Fruit fly (Drosophila melanogaster) whole organism, embryonic: ENCODE results near the gene CG9662.

Source experiments
- Ada2b ChIP-seq: fragments of 200-800 bp; sonication (Bioruptor generic); IDR thresholded peaks from 2 replicates; pipeline ENCODE4 v1.3.6; 2022; ENCODE audit warnings: missing biosample characterization, missing genetic modification characterization
- Antp ChIP-seq: fragments of 200-800 bp; sonication (Bioruptor generic); optimal IDR thresholded peaks from 3 replicates; lab custom pipeline; 2016; ENCODE audit warnings: missing biosample characterization, missing genetic modification characterization
- B-H1 ChIP-seq: fragments of 200-800 bp; sonication (Bioruptor generic); IDR thresholded peaks from 3 replicates; pipeline ENCODE4 v1.3.6; 2022; ENCODE audit warnings: missing biosample characterization, missing genetic modification characterization
- Bteb2 ChIP-seq: fragments of 200-800 bp; sonication (Bioruptor generic); optimal IDR thresholded peaks from 2 replicates; lab custom pipeline; 2016; ENCODE audit warnings: missing biosample characterization, missing genetic modification characterization
- CG10209 ChIP-seq: fragments of 200-800 bp; sonication (Bioruptor generic); optimal IDR thresholded peaks from 3 replicates; lab custom pipeline; 2017; ENCODE audit warnings: missing biosample characterization, mild to moderate bottlenecking, missing genetic modification characterization, missing genetic modification reagents
- CG10959 ChIP-seq: fragments of 200-800 bp; sonication (Bioruptor generic); IDR thresholded peaks from 2 replicates; pipeline ENCODE4 v1.3.6; 2022; ENCODE audit warnings: missing biosample characterization, missing genetic modification characterization
- CG10979 ChIP-seq: fragments of 200-800 bp; sonication (Bioruptor generic); optimal IDR thresholded peaks from 2 replicates; lab custom pipeline; 2018; ENCODE audit warnings: missing biosample characterization, mild to moderate bottlenecking, missing genetic modification characterization, moderate library complexity
- CG11504 ChIP-seq: fragments of 200-800 bp; sonication (Bioruptor generic); optimal IDR thresholded peaks from 3 replicates; lab custom pipeline; 2019; ENCODE audit warnings: missing biosample characterization, mild to moderate bottlenecking, missing genetic modification characterization, moderate library complexity
- CG12219 ChIP-seq: fragments of 200-800 bp; sonication (Bioruptor generic); optimal IDR thresholded peaks from 3 replicates; lab custom pipeline; 2018; ENCODE audit warnings: missing biosample characterization, mild to moderate bottlenecking, missing genetic modification characterization
- CG12744 ChIP-seq: fragments of 200-800 bp; sonication (Bioruptor generic); optimal IDR thresholded peaks from 2 replicates; lab custom pipeline; 2016; ENCODE audit warnings: missing biosample characterization, missing genetic modification characterization
- CG12769 ChIP-seq: fragments of 200-800 bp; sonication (Bioruptor generic); optimal IDR thresholded peaks from 2 replicates; lab custom pipeline; 2019; ENCODE audit warnings: missing biosample characterization, mild to moderate bottlenecking, missing genetic modification characterization, moderate library complexity
- CG15514 ChIP-seq: fragments of 200-800 bp; sonication (Bioruptor generic); optimal IDR thresholded peaks from 3 replicates; lab custom pipeline; 2017; ENCODE audit warnings: missing biosample characterization, missing genetic modification characterization, mild to moderate bottlenecking, moderate library complexity, missing genetic modification reagents
- CG1602 ChIP-seq: fragments of 200-800 bp; sonication (Bioruptor generic); optimal IDR thresholded peaks from 3 replicates; lab custom pipeline; 2016; ENCODE audit warnings: missing biosample characterization, missing genetic modification characterization
- CG17328 ChIP-seq: fragments of 200-800 bp; sonication (Bioruptor generic); IDR thresholded peaks from 2 replicates; pipeline ENCODE4 v1.3.6; 2022; ENCODE audit warnings: missing biosample characterization, missing genetic modification characterization
- CG17829 ChIP-seq: fragments of 200-800 bp; optimal IDR thresholded peaks from 2 replicates; lab custom pipeline; 2019; ENCODE audit warnings: missing biosample characterization, mild to moderate bottlenecking, missing genetic modification characterization, moderate library complexity
- CG1832 ChIP-seq: fragments of 200-800 bp; sonication (Bioruptor generic); optimal IDR thresholded peaks from 2 replicates; lab custom pipeline; 2017; ENCODE audit warnings: missing biosample characterization, mild to moderate bottlenecking, missing genetic modification characterization, inconsistent platforms
- CG2199 ChIP-seq: fragments of 200-800 bp; sonication (Bioruptor generic); IDR thresholded peaks from 3 replicates; pipeline ENCODE4 v1.3.6; 2022; ENCODE audit warnings: missing biosample characterization, missing genetic modification characterization
- CG2202 ChIP-seq: fragments of 200-800 bp; sonication (Bioruptor generic); optimal IDR thresholded peaks from 2 replicates; lab custom pipeline; 2018; ENCODE audit warnings: missing biosample characterization, mild to moderate bottlenecking, missing genetic modification characterization
- CG3163 ChIP-seq: fragments of 200-800 bp; sonication (Bioruptor generic); optimal IDR thresholded peaks from 3 replicates; lab custom pipeline; 2016; ENCODE audit warnings: missing biosample characterization, missing genetic modification characterization
- CG3847 ChIP-seq: fragments of 200-800 bp; sonication (Bioruptor generic); IDR thresholded peaks from 2 replicates; pipeline ENCODE4 v1.3.6; 2022; ENCODE audit warnings: missing biosample characterization, missing genetic modification characterization
- CG4404 ChIP-seq: fragments of 200-800 bp; sonication (Bioruptor generic); IDR thresholded peaks from 2 replicates; pipeline ENCODE4 v1.3.6; 2022; ENCODE audit warnings: missing biosample characterization, missing genetic modification characterization
- CG6791 ChIP-seq: fragments of 200-800 bp; sonication (Bioruptor generic); IDR thresholded peaks from 3 replicates; pipeline ENCODE4 v1.3.6; 2022; ENCODE audit warnings: missing biosample characterization, missing genetic modification characterization; ENCODE audit not compliant: partially characterized antibody
- CG7271 ChIP-seq: fragments of 200-800 bp; sonication (Bioruptor generic); optimal IDR thresholded peaks from 2 replicates; lab custom pipeline; 2018; ENCODE audit warnings: missing biosample characterization, mild to moderate bottlenecking, missing genetic modification characterization, moderate library complexity
- CG7556 ChIP-seq: fragments of 200-800 bp; sonication (Bioruptor generic); optimal IDR thresholded peaks from 2 replicates; lab custom pipeline; 2017; ENCODE audit warnings: missing biosample characterization, mild to moderate bottlenecking, missing genetic modification characterization
- Deaf1 ChIP-seq: fragments of 200-800 bp; optimal IDR thresholded peaks from 3 replicates; lab custom pipeline; 2019; ENCODE audit warnings: missing biosample characterization, mild to moderate bottlenecking, missing genetic modification characterization, moderate library complexity
- ERR ChIP-seq: fragments of 200-800 bp; sonication (Bioruptor generic); optimal IDR thresholded peaks from 2 replicates; lab custom pipeline; 2016; ENCODE audit warnings: missing biosample characterization, missing genetic modification characterization
- HLH4C ChIP-seq: fragments of 200-800 bp; sonication (Bioruptor generic); IDR thresholded peaks from 3 replicates; pipeline ENCODE4 v1.3.6; 2022; ENCODE audit warnings: missing biosample characterization, missing genetic modification characterization; ENCODE audit not compliant: partially characterized antibody
- HmgZ ChIP-seq: fragments of 200-800 bp; sonication (Bioruptor generic); optimal IDR thresholded peaks from 2 replicates; lab custom pipeline; 2018; ENCODE audit warnings: missing biosample characterization, mild to moderate bottlenecking, missing genetic modification characterization
- Myb ChIP-seq: fragments of 200-800 bp; sonication (Bioruptor generic); optimal IDR thresholded peaks from 2 replicates; lab custom pipeline; 2016; ENCODE audit warnings: missing biosample characterization, missing genetic modification characterization
- Rfx ChIP-seq: fragments of 200-800 bp; sonication (Bioruptor generic); IDR thresholded peaks from 2 replicates; pipeline ENCODE4 v1.3.6; 2022; ENCODE audit warnings: missing biosample characterization, missing genetic modification characterization
- Scr ChIP-seq: fragments of 200-800 bp; sonication (Bioruptor generic); IDR thresholded peaks from 2 replicates; pipeline ENCODE4 v1.3.6; 2022; ENCODE audit warnings: missing biosample characterization, missing genetic modification characterization; ENCODE audit not compliant: partially characterized antibody
- Vsx1 ChIP-seq: fragments of 200-800 bp; sonication (Bioruptor generic); optimal IDR thresholded peaks from 2 replicates; lab custom pipeline; 2017; ENCODE audit warnings: missing biosample characterization, mild to moderate bottlenecking, missing genetic modification characterization, missing genetic modification reagents
- abd-A ChIP-seq: fragments of 200-800 bp; sonication (Bioruptor generic); optimal IDR thresholded peaks from 3 replicates; lab custom pipeline; 2019; ENCODE audit warnings: missing biosample characterization, mild to moderate bottlenecking, missing genetic modification characterization, moderate library complexity
- ase ChIP-seq: fragments of 200-800 bp; sonication (Bioruptor generic); IDR thresholded peaks from 3 replicates; pipeline ENCODE4 v1.3.6; 2022; ENCODE audit warnings: missing biosample characterization, missing genetic modification characterization
- bab2 ChIP-seq: fragments of 200-800 bp; sonication (Bioruptor generic); optimal IDR thresholded peaks from 2 replicates; lab custom pipeline; 2016; ENCODE audit warnings: missing biosample characterization, missing genetic modification characterization
- btn ChIP-seq: fragments of 200-800 bp; sonication (Bioruptor generic); optimal IDR thresholded peaks from 2 replicates; lab custom pipeline; 2016; ENCODE audit warnings: missing biosample characterization, missing genetic modification characterization
- ci ChIP-seq: fragments of 200-800 bp; sonication (Bioruptor generic); IDR thresholded peaks from 3 replicates; pipeline ENCODE4 v1.3.6; 2022; ENCODE audit warnings: missing biosample characterization, missing genetic modification characterization
- crol ChIP-seq: fragments of 200-800 bp; sonication (Bioruptor generic); IDR thresholded peaks from 2 replicates; pipeline ENCODE4 v1.3.6; 2022; ENCODE audit warnings: missing biosample characterization, missing genetic modification characterization
- dmrt11E ChIP-seq: fragments of 200-800 bp; sonication (Bioruptor generic); optimal IDR thresholded peaks from 3 replicates; lab custom pipeline; 2018; ENCODE audit warnings: missing biosample characterization, mild to moderate bottlenecking, missing genetic modification characterization, moderate library complexity
- eyg ChIP-seq: fragments of 200-800 bp; sonication (Bioruptor generic); optimal IDR thresholded peaks from 3 replicates; lab custom pipeline; 2016; ENCODE audit warnings: missing biosample characterization, missing genetic modification characterization
- lbe ChIP-seq: fragments of 200-800 bp; sonication (Bioruptor generic); optimal IDR thresholded peaks from 2 replicates; lab custom pipeline; 2016; ENCODE audit warnings: missing biosample characterization, mild to moderate bottlenecking, missing genetic modification characterization
- nerfin-2 ChIP-seq: fragments of 200-800 bp; sonication (Bioruptor generic); IDR thresholded peaks from 2 replicates; pipeline ENCODE4 v1.3.6; 2022; ENCODE audit warnings: missing biosample characterization, missing genetic modification characterization; ENCODE audit not compliant: partially characterized antibody
- rib ChIP-seq: fragments of 200-800 bp; sonication (Bioruptor generic); IDR thresholded peaks from 2 replicates; pipeline ENCODE4 v1.3.6; 2022; ENCODE audit warnings: missing biosample characterization, missing genetic modification characterization
- sd ChIP-seq: fragments of 200-800 bp; sonication (Bioruptor generic); optimal IDR thresholded peaks from 3 replicates; lab custom pipeline; 2018; ENCODE audit warnings: missing biosample characterization, mild to moderate bottlenecking, missing genetic modification characterization, moderate library complexity
- shn ChIP-seq: fragments of 200-800 bp; sonication (Bioruptor generic); optimal IDR thresholded peaks from 3 replicates; lab custom pipeline; 2016; ENCODE audit warnings: missing biosample characterization, missing genetic modification characterization
- sim ChIP-seq: fragments of 200-800 bp; sonication (Bioruptor generic); IDR thresholded peaks from 2 replicates; pipeline ENCODE4 v1.3.6; 2022; ENCODE audit warnings: missing biosample characterization, missing genetic modification characterization
- sob ChIP-seq: fragments of 200-800 bp; sonication (Bioruptor generic); IDR thresholded peaks from 2 replicates; pipeline ENCODE4 v1.3.6; 2022; ENCODE audit warnings: missing biosample characterization, missing genetic modification characterization
- tgo ChIP-seq: fragments of 200-800 bp; sonication (Bioruptor generic); IDR thresholded peaks from 3 replicates; pipeline ENCODE4 v1.3.6; 2022; ENCODE audit warnings: missing biosample characterization, missing genetic modification characterization
- trh ChIP-seq: fragments of 200-800 bp; sonication (Bioruptor generic); optimal IDR thresholded peaks from 2 replicates; lab custom pipeline; 2016; ENCODE audit warnings: missing biosample characterization, missing genetic modification characterization
- tup ChIP-seq: fragments of 200-800 bp; sonication (Bioruptor generic); optimal IDR thresholded peaks from 2 replicates; lab custom pipeline; 2016; ENCODE audit warnings: missing biosample characterization, mild to moderate bottlenecking, missing genetic modification characterization, moderate library complexity
- yki ChIP-seq: fragments of >200 bp; optimal IDR thresholded peaks from 3 replicates; lab custom pipeline; 2018
- zen2 ChIP-seq: fragments of 200-800 bp; sonication (Bioruptor generic); IDR thresholded peaks from 3 replicates; pipeline ENCODE4 v1.3.6; 2022; ENCODE audit warnings: missing biosample characterization, missing genetic modification characterization; ENCODE audit not compliant: partially characterized antibody

Gene CG9662

dm6 chr2L:3348146-3348747 is 28.3 kb downstream of the CG9662 start (continued):
- peak; percentile 61 for TF ChIP-seq shn (GFP tag; lab: Kevin White, UChicago)
- TF ChIP-seq zen2 (GFP tag; lab: Robert Waterston, UW), result no peak
- peak; percentile 33; the same call in 1 of the 2 replicates for TF ChIP-seq CG3847 (GFP tag; lab: Robert Waterston, UW)
- no peak for TF ChIP-seq Scr (GFP tag; lab: Robert Waterston, UW)
- peak; percentile 66 for TF ChIP-seq lbe (GFP tag; lab: Kevin White, UChicago)
- TF ChIP-seq CG1602, result peak; percentile 64
- peak; percentile 79; the same call in 2 of the 3 replicates for TF ChIP-seq CG2199 (GFP tag; lab: Robert Waterston, UW)
- no peak for TF ChIP-seq yki (lab: Kevin White, UChicago)
- TF ChIP-seq Antp (GFP tag; lab: Kevin White, UChicago), result peak; percentile 62
- 0 out of 2 replicates have a peak, but pooled peaks have one; percentile 24 for TF ChIP-seq nerfin-2
- TF ChIP-seq Bteb2 (GFP tag; lab: Kevin White, UChicago), result no peak
- peak; percentile 57 for TF ChIP-seq CG12769 (tag; lab: Kevin White, UChicago)
- TF ChIP-seq HmgZ (tag; lab: Kevin White, UChicago), result no peak
- peak; percentile 25 for TF ChIP-seq CG1832 (GFP tag; lab: Kevin White, UChicago)
- TF ChIP-seq Ada2b (GFP tag; lab: Robert Waterston, UW), result peak; percentile 81
- TF ChIP-seq CG7271, result peak; percentile 2
- TF ChIP-seq bab2, result peak; percentile 53
- peak; percentile 6 for TF ChIP-seq sd (tag; lab: Kevin White, UChicago)
- TF ChIP-seq trh (GFP tag; lab: Kevin White, UChicago), result no peak
- TF ChIP-seq CG11504 (tag; lab: Kevin White, UChicago), result peak; percentile 83
- peak; percentile 95 for TF ChIP-seq ase (GFP tag; lab: Robert Waterston, UW)
- no peak for TF ChIP-seq tup
- TF ChIP-seq ERR (GFP tag; lab: Kevin White, UChicago), result peak; percentile 17
- peak; percentile 27 for TF ChIP-seq Vsx1 (GFP tag; lab: Kevin White, UChicago)
- TF ChIP-seq CG17829 (tag; lab: Kevin White, UChicago), result peak; percentile 84
- TF ChIP-seq CG12744, result no peak
- TF ChIP-seq Rfx, result peak; percentile 49; the same call in 1 of the 2 replicates
- TF ChIP-seq rib (GFP tag; lab: Robert Waterston, UW), result no peak
- TF ChIP-seq CG7556 (GFP tag; lab: Kevin White, UChicago), result peak; percentile 69
- TF ChIP-seq HLH4C (GFP tag; lab: Robert Waterston, UW), result no peak
- peak; percentile 97 for TF ChIP-seq ci (GFP tag; lab: Robert Waterston, UW)
- peak; percentile 90 for TF ChIP-seq B-H1 (GFP tag; lab: Robert Waterston, UW)
- TF ChIP-seq CG3163, result no peak
- peak; percentile 84 for TF ChIP-seq tgo (GFP tag; lab: Robert Waterston, UW)
- peak; percentile 37 for TF ChIP-seq Myb (GFP tag; lab: Kevin White, UChicago)
- peak; percentile 72 for TF ChIP-seq CG10959 (GFP tag; lab: Robert Waterston, UW)
- no peak for TF ChIP-seq abd-A (tag; lab: Kevin White, UChicago)

dm6 chr2L:3346483-3346839 is 30.1 kb downstream of the CG9662 start:
- TF ChIP-seq eyg (GFP tag; lab: Kevin White, UChicago) (no peak), CG6791 (GFP tag; lab: Robert Waterston, UW) (peak; percentile 53; the same call in 1 of the 3 replicates), CG2202 (tag; lab: Kevin White, UChicago) (no peak), crol (GFP tag; lab: Robert Waterston, UW) (peak; percentile 48; the same call in 1 of the 2 replicates), CG17328 (GFP tag; lab: Robert Waterston, UW) (no peak), sim (GFP tag; lab: Robert Waterston, UW) (no peak), Deaf1 (tag; lab: Kevin White, UChicago) (no peak), CG15514 (GFP tag; lab: Kevin White, UChicago) (no peak), CG12219 (GFP tag; lab: Kevin White, UChicago) (no peak), CG10979 (no peak), CG4404 (GFP tag; lab: Robert Waterston, UW) (no peak), sob (GFP tag; lab: Robert Waterston, UW) (no peak), CG10209 (peak; percentile 9), dmrt11E (tag; lab: Kevin White, UChicago) (no peak), btn (no peak)
